Worm (Caenorhabditis elegans) whole organism, L4/young adult: ENCODE data around the gene C02B8.6.

Source experiments
- W03F9.2 ChIP-seq: fragments of 150-350 bp; optimal IDR thresholded peaks from 2 replicates; lab custom pipeline; 2014; ENCODE audit warnings: missing biosample characterization, missing genetic modification characterization
- him-1 ChIP-seq: sonication (generic microtip); optimal IDR thresholded peaks from 2 replicates; lab custom pipeline; 2016; ENCODE audit warnings: missing genotype, missing genetic modification reagents, missing genetic modification characterization, missing compliant biosample characterization

DNA sequence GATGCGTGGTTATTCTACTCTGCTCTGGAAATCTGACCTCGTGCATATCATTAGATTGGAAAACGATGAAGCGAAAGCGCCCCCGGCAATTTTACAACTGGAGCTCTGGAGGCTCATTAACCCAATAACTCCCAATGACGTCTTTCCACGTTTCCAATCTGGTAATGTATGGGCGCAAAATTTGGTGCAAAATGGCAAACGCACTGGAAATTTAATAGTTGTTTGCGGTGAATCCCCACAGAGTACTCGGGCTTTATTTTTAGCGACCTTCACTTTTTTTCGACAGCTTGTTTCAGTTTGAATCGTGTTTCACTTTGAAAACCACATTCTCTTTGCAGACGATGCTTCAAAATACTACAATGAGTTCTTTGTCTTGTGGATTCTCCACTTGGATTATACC is 37.5 kb upstream of the C02B8.6 start, which contains the start of gene C17H11.1:
- TF ChIP-seq him-1 (tag; lab: Kevin White, UChicago) (no peak), W03F9.2 (tag; lab: Kevin White, UChicago) (no peak)
